Worm (Caenorhabditis elegans): ENCODE results near the gene nhr-251.

nhr-251 gene

ce11 chrV:592959-593358, 7.4 kb upstream of the nhr-251 start, which contains the start of gene ZK488.5 (continued):
- TF ChIP-seq R02D3.7 (tag; optimal IDR thresholded peaks at IDR 0.05) = no peak
- TF ChIP-seq rbr-2 (tag; optimal IDR thresholded peaks at IDR 0.05) = no peak
- no peak for TF ChIP-seq nhr-10 (tag; optimal IDR thresholded peaks at IDR 0.05)

ce11 chrV:596923-597322, 3.4 kb upstream of the nhr-251 start:
- TF ChIP-seq aha-1 (tag) = no peak
- TF ChIP-seq skn-1 (tag; optimal IDR thresholded peaks at IDR 0.05) = no peak
- no peak for TF ChIP-seq nhr-42 (GFP tag; IDR thresholded peaks at IDR 0.05)
- no peak for TF ChIP-seq T26A8.4 (GFP tag; IDR thresholded peaks at IDR 0.05)
- no peak for TF ChIP-seq D1046.2 (GFP tag; IDR thresholded peaks at IDR 0.05)

- TF ChIP-seq rbr-2 (tag; optimal IDR thresholded peaks at IDR 0.05) = no peak
- no peak for TF ChIP-seq egl-43 (GFP tag; IDR thresholded peaks at IDR 0.05)
- no peak for TF ChIP-seq T26A8.4 (GFP tag; IDR thresholded peaks at IDR 0.05)
- TF ChIP-seq fkh-10 (GFP tag; optimal IDR thresholded peaks at IDR 0.05) = no peak
- no peak for TF ChIP-seq ceh-32 (tag; optimal IDR thresholded peaks at IDR 0.05; ENCODE audit: poor library complexity)
- no peak for TF ChIP-seq nhr-77 (tag; optimal IDR thresholded peaks at IDR 0.05)
- TF ChIP-seq F10B5.3 (tag; optimal IDR thresholded peaks at IDR 0.05) = no peak
- TF ChIP-seq madf-5 (GFP tag; IDR thresholded peaks at IDR 0.05) = no peak
Observed at ce11 chrV:597823-598222, 2.5 kb upstream of the nhr-251 start.

ce11 chrV:598626-599025, 1.7 kb upstream of the nhr-251 start:
- peak; percentile 41 for TF ChIP-seq aha-1 (tag)
- TF ChIP-seq unc-62 (GFP tag; optimal IDR thresholded peaks at IDR 0.05 in 1 of 2) = peak in 1 of 2 experiments; percentile 92
- no peak for TF ChIP-seq unc-62 (tag; optimal IDR thresholded peaks at IDR 0.05)
- TF ChIP-seq ZK337.2 (GFP tag; IDR thresholded peaks at IDR 0.05) = no peak

- TF ChIP-seq dve-1 (tag; optimal IDR thresholded peaks at IDR 0.05; ENCODE audit: insufficient read depth) = no peak
- TF ChIP-seq F37D6.2 (tag; optimal IDR thresholded peaks at IDR 0.05) = no peak
- no peak for TF ChIP-seq ceh-32 (tag; optimal IDR thresholded peaks at IDR 0.05; ENCODE audit: poor library complexity)
- TF ChIP-seq D1046.2 (GFP tag; IDR thresholded peaks at IDR 0.05) = no peak
- no peak for TF ChIP-seq lin-29 (GFP tag; IDR thresholded peaks at IDR 0.05)
- TF ChIP-seq zip-2 (tag; optimal IDR thresholded peaks at IDR 0.05) = no peak
- TF ChIP-seq aha-1 (tag) = peak; percentile 71
- no peak for TF ChIP-seq vab-7 (GFP tag; IDR thresholded peaks at IDR 0.05)
- no peak for TF ChIP-seq lsy-2 (tag; optimal IDR thresholded peaks at IDR 0.05)
- TF ChIP-seq Y48G9A.11 (GFP tag; IDR thresholded peaks at IDR 0.05) = no peak
- no peak for TF ChIP-seq nhr-25 (tag; optimal IDR thresholded peaks at IDR 0.05; ENCODE audit: borderline replicate concordance, insufficient read depth)
- TF ChIP-seq F26F4.8 (GFP tag; conservative IDR thresholded peaks at IDR 0.05) = no peak
- no peak for TF ChIP-seq skn-1 (tag; optimal IDR thresholded peaks at IDR 0.05)
- peak in 1 of 2 experiments; percentile 84 for TF ChIP-seq unc-62 (GFP tag; optimal IDR thresholded peaks at IDR 0.05 in 1 of 2)
- no peak for TF ChIP-seq unc-62 (tag; optimal IDR thresholded peaks at IDR 0.05)
Observed at ce11 chrV:599783-600182, 548 bp upstream of the nhr-251 start.

- TF ChIP-seq ctbp-1 (GFP tag; IDR thresholded peaks at IDR 0.05) (no peak), ceh-28 (tag; optimal IDR thresholded peaks at IDR 0.05) (no peak), nhr-6 (tag; optimal IDR thresholded peaks at IDR 0.05) (no peak), nhr-76 (tag; optimal IDR thresholded peaks at IDR 0.05) (no peak)
Observed at ce11 chrV:604105-604504, 3.8 kb downstream of the nhr-251 start, which contains the start of gene srlf-37. TSS of gene srlf-37 (minus strand) at chrV:604205.

ce11 chrV:608844-609243, 8.5 kb downstream of the nhr-251 start, which contains the start of gene srw-109:
TSS of gene srw-109 (minus strand) at chrV:608944.
- no peak for TF ChIP-seq lin-29 (GFP tag; IDR thresholded peaks at IDR 0.05)
- TF ChIP-seq aly-2 (tag; optimal IDR thresholded peaks at IDR 0.05) = no peak
